Fruit fly (Drosophila melanogaster) whole organism, embryonic: ENCODE data around the gene CG15528.

Experiments used
- Adf1 ChIP-seq: fragments of 200-800 bp; sonication (Bioruptor generic); IDR thresholded peaks from 2 replicates; pipeline ENCODE4 v1.3.6; 2022; ENCODE audit warnings: missing biosample characterization, missing genetic modification characterization
- Awh ChIP-seq: fragments of 200-800 bp; sonication (Bioruptor generic); IDR thresholded peaks from 2 replicates; pipeline ENCODE4, ENCODE4 v1.3.6; 2022; ENCODE audit warnings: missing biosample characterization, missing genetic modification characterization
- CG10431 ChIP-seq: fragments of 200-800 bp; sonication (Bioruptor generic); optimal IDR thresholded peaks from 3 replicates; lab custom pipeline; 2018; ENCODE audit warnings: missing biosample characterization, mild to moderate bottlenecking, missing genetic modification characterization
- CG11085 ChIP-seq: fragments of 200-800 bp; sonication (Bioruptor generic); IDR thresholded peaks from 2 replicates; pipeline ENCODE4 v1.3.6; 2022; ENCODE audit warnings: missing biosample characterization, missing genetic modification characterization
- CG11695 ChIP-seq: fragments of 200-800 bp; sonication (Bioruptor generic); IDR thresholded peaks from 3 replicates; pipeline ENCODE4 v1.3.6; 2022; ENCODE audit warnings: missing biosample characterization, missing genetic modification characterization
- CG13624 ChIP-seq: fragments of 200-800 bp; sonication (Bioruptor generic); optimal IDR thresholded peaks from 2 replicates; lab custom pipeline; 2016; ENCODE audit warnings: missing biosample characterization, missing genetic modification characterization
- CG14965 ChIP-seq: fragments of 200-800 bp; sonication (Bioruptor generic); optimal IDR thresholded peaks from 2 replicates; lab custom pipeline; 2016; ENCODE audit warnings: missing biosample characterization, missing genetic modification characterization, borderline replicate concordance
- CG15073 ChIP-seq: fragments of 200-800 bp; sonication (Bioruptor generic); optimal IDR thresholded peaks from 2 replicates; lab custom pipeline; 2016; ENCODE audit warnings: missing biosample characterization, missing genetic modification characterization
- CG17186 ChIP-seq: fragments of 200-800 bp; sonication (Bioruptor generic); optimal IDR thresholded peaks from 3 replicates; lab custom pipeline; 2017; ENCODE audit warnings: missing biosample characterization, missing genetic modification reagents, missing genetic modification characterization
- CG17829 ChIP-seq: fragments of 200-800 bp; optimal IDR thresholded peaks from 2 replicates; lab custom pipeline; 2019; ENCODE audit warnings: missing biosample characterization, mild to moderate bottlenecking, missing genetic modification characterization, moderate library complexity
- CG17912 ChIP-seq: fragments of 200-800 bp; sonication (Bioruptor generic); optimal IDR thresholded peaks from 2 replicates; lab custom pipeline; 2018; ENCODE audit warnings: missing biosample characterization, mild to moderate bottlenecking, missing genetic modification characterization
- CG18011 ChIP-seq: fragments of 200-800 bp; sonication (Bioruptor generic); optimal IDR thresholded peaks from 2 replicates; lab custom pipeline; 2017; ENCODE audit warnings: missing biosample characterization, missing genetic modification characterization, mild to moderate bottlenecking, moderate library complexity, missing genotype
- CG31365 ChIP-seq: fragments of 200-800 bp; sonication (Bioruptor generic); optimal IDR thresholded peaks from 2 replicates; lab custom pipeline; 2018; ENCODE audit warnings: missing biosample characterization, mild to moderate bottlenecking, missing genetic modification characterization
- CG34376 ChIP-seq: fragments of 200-800 bp; sonication (Bioruptor generic); optimal IDR thresholded peaks from 2 replicates; lab custom pipeline; 2018; ENCODE audit warnings: missing biosample characterization, mild to moderate bottlenecking, missing genetic modification characterization
- CG34422 ChIP-seq: fragments of 200-800 bp; sonication (Bioruptor generic); IDR thresholded peaks from 3 replicates; pipeline ENCODE4 v1.3.6; 2022; ENCODE audit warnings: missing biosample characterization, missing genetic modification characterization
- CG5953 ChIP-seq: fragments of 200-800 bp; sonication (Bioruptor generic); IDR thresholded peaks from 2 replicates; pipeline ENCODE4 v1.3.6; 2022; ENCODE audit warnings: missing biosample characterization, missing genetic modification characterization
- CG6689 ChIP-seq: fragments of 200-800 bp; sonication (Bioruptor generic); IDR thresholded peaks from 2 replicates; pipeline ENCODE4 v1.3.6; 2022; ENCODE audit warnings: missing biosample characterization, missing genetic modification characterization
- CG7357 ChIP-seq: fragments of 200-800 bp; sonication (Bioruptor generic); IDR thresholded peaks from 3 replicates; pipeline ENCODE4 v1.3.6; 2022; ENCODE audit warnings: missing biosample characterization, missing genetic modification characterization
- CG7839 ChIP-seq: fragments of 200-800 bp; sonication (Bioruptor generic); optimal IDR thresholded peaks from 3 replicates; lab custom pipeline; 2018; ENCODE audit warnings: missing biosample characterization, mild to moderate bottlenecking, missing genetic modification characterization, moderate library complexity
- CG7963 ChIP-seq: fragments of 200-800 bp; sonication (Bioruptor generic); IDR thresholded peaks from 3 replicates; pipeline ENCODE4 v1.3.6; 2022; ENCODE audit warnings: missing biosample characterization, missing genetic modification characterization; ENCODE audit not compliant: partially characterized antibody
- CG9437 ChIP-seq: fragments of 200-800 bp; sonication (Bioruptor generic); optimal IDR thresholded peaks from 2 replicates; lab custom pipeline; 2018; ENCODE audit warnings: missing biosample characterization, mild to moderate bottlenecking, missing genetic modification characterization
- CkIIα-i1 ChIP-seq: fragments of 200-800 bp; sonication (Bioruptor generic); IDR thresholded peaks from 2 replicates; pipeline ENCODE4 v1.3.6; 2022; ENCODE audit warnings: missing biosample characterization, missing genetic modification characterization
- Dll ChIP-seq: fragments of 200-800 bp; sonication (Bioruptor generic); IDR thresholded peaks from 4 replicates; pipeline ENCODE4 v1.3.6; 2022; ENCODE audit warnings: missing biosample characterization, missing genetic modification characterization; ENCODE audit not compliant: partially characterized antibody
- Hand ChIP-seq: fragments of 200-800 bp; sonication (Bioruptor generic); optimal IDR thresholded peaks from 2 replicates; lab custom pipeline; 2017; ENCODE audit warnings: mild to moderate bottlenecking, missing biosample characterization, missing genetic modification reagents, missing genetic modification characterization
- Nf-YA ChIP-seq: fragments of 200-800 bp; sonication (Bioruptor generic); IDR thresholded peaks from 2 replicates; pipeline ENCODE4 v1.3.6; 2022; ENCODE audit warnings: missing biosample characterization, missing genetic modification characterization
- Poxn ChIP-seq: fragments of 200-800 bp; sonication (Bioruptor generic); IDR thresholded peaks from 2 replicates; pipeline ENCODE4 v1.3.6; 2022; ENCODE audit warnings: missing biosample characterization, missing genetic modification characterization
- Ravus ChIP-seq: fragments of 200-800 bp; sonication (Bioruptor generic); IDR thresholded peaks from 2 replicates; pipeline ENCODE4 v1.3.6; 2022; ENCODE audit warnings: missing biosample characterization, missing genetic modification characterization
- Side ChIP-seq: fragments of 200-800 bp; sonication (Bioruptor generic); optimal IDR thresholded peaks from 2 replicates; lab custom pipeline; 2016; ENCODE audit warnings: missing biosample characterization, missing genetic modification characterization
- Stat92E ChIP-seq, 3 experiments: fragments of >200 bp in 2 of 3; fragments of 200-800 bp in 1 of 3; sonication (Bioruptor generic) in 1 of 3; optimal IDR thresholded peaks; 2 replicates each; lab custom pipeline; 2017 to 2019; ENCODE audit warnings: missing biosample characterization in 3 of 3, missing genetic modification characterization in 3 of 3, mild to moderate bottlenecking in 1 of 3, moderate library complexity in 1 of 3
- ab ChIP-seq: fragments of 200-800 bp; sonication (Bioruptor generic); optimal IDR thresholded peaks from 2 replicates; lab custom pipeline; 2016; ENCODE audit warnings: missing biosample characterization, missing genetic modification characterization
- aop ChIP-seq: fragments of 200-800 bp; sonication (Bioruptor generic); IDR thresholded peaks from 2 replicates; pipeline ENCODE4 v1.3.6; 2022; ENCODE audit warnings: missing biosample characterization, missing genetic modification characterization
- br ChIP-seq: fragments of >200 bp; optimal IDR thresholded peaks from 2 replicates; lab custom pipeline; 2017
- cato ChIP-seq: fragments of 200-800 bp; sonication (Bioruptor generic); optimal IDR thresholded peaks from 2 replicates; lab custom pipeline; 2016; ENCODE audit warnings: missing biosample characterization, missing genetic modification characterization, borderline replicate concordance
- chinmo ChIP-seq: fragments of 200-800 bp; sonication (Bioruptor generic); IDR thresholded peaks from 4 replicates; pipeline ENCODE4 v1.3.6; 2022; ENCODE audit warnings: missing biosample characterization, missing genetic modification characterization; ENCODE audit not compliant: partially characterized antibody
- dan ChIP-seq: fragments of 200-800 bp; sonication (Bioruptor generic); IDR thresholded peaks from 2 replicates; pipeline ENCODE4 v1.3.6; 2022; ENCODE audit warnings: missing biosample characterization, missing genetic modification characterization
- emc ChIP-seq: fragments of 200-800 bp; sonication (Bioruptor generic); optimal IDR thresholded peaks from 2 replicates; lab custom pipeline; 2016; ENCODE audit warnings: missing biosample characterization, missing genetic modification characterization
- ems ChIP-seq: fragments of 200-800 bp; sonication (Bioruptor generic); optimal IDR thresholded peaks from 3 replicates; lab custom pipeline; 2016; ENCODE audit warnings: missing biosample characterization, missing genetic modification characterization
- gfzf ChIP-seq: fragments of 200-800 bp; sonication (Bioruptor generic); optimal IDR thresholded peaks from 2 replicates; lab custom pipeline; 2016; ENCODE audit warnings: missing biosample characterization, mild to moderate bottlenecking, missing genetic modification characterization, moderate library complexity
- inv ChIP-seq: fragments of 200-800 bp; sonication (Bioruptor generic); IDR thresholded peaks from 2 replicates; pipeline ENCODE4 v1.3.6; 2022; ENCODE audit warnings: missing biosample characterization, missing genetic modification characterization; ENCODE audit not compliant: partially characterized antibody
- jing ChIP-seq: fragments of 200-800 bp; sonication (Bioruptor generic); optimal IDR thresholded peaks from 2 replicates; lab custom pipeline; 2018; ENCODE audit warnings: missing biosample characterization, mild to moderate bottlenecking, missing genetic modification characterization
- kni ChIP-seq: fragments of 200-800 bp; sonication (Bioruptor generic); optimal IDR thresholded peaks from 3 replicates; lab custom pipeline; 2017; ENCODE audit warnings: mild to moderate bottlenecking, missing biosample characterization, missing genetic modification reagents, missing genetic modification characterization
- lab ChIP-seq: fragments of 200-800 bp; sonication (Bioruptor generic); optimal IDR thresholded peaks from 3 replicates; lab custom pipeline; 2017; ENCODE audit warnings: missing biosample characterization, missing genetic modification characterization, mild to moderate bottlenecking, moderate library complexity, missing genetic modification reagents
- luna ChIP-seq: fragments of 200-800 bp; sonication (Bioruptor generic); optimal IDR thresholded peaks from 2 replicates; lab custom pipeline; 2016; ENCODE audit warnings: missing biosample characterization, missing genetic modification characterization
- mld ChIP-seq: fragments of 200-800 bp; sonication (Bioruptor generic); IDR thresholded peaks from 3 replicates; pipeline ENCODE4 v1.3.6; 2022; ENCODE audit warnings: missing biosample characterization, missing genetic modification characterization; ENCODE audit not compliant: partially characterized antibody
- nerfin-1 ChIP-seq: fragments of 200-800 bp; sonication (Bioruptor generic); optimal IDR thresholded peaks from 3 replicates; lab custom pipeline; 2019; ENCODE audit warnings: missing biosample characterization, mild to moderate bottlenecking, missing genetic modification characterization, moderate library complexity
- p53 ChIP-seq: fragments of 200-800 bp; sonication (Bioruptor generic); optimal IDR thresholded peaks from 2 replicates; lab custom pipeline; 2016; ENCODE audit warnings: missing biosample characterization, missing genetic modification characterization
- sens ChIP-seq: fragments of 200-800 bp; sonication (Bioruptor generic); peaks from one replicate; lab custom pipeline; 2016; ENCODE audit warnings: missing biosample characterization, missing genetic modification characterization
- sens-2 ChIP-seq: fragments of 200-800 bp; sonication (Bioruptor generic); IDR thresholded peaks from 2 replicates; pipeline ENCODE4 v1.3.6; 2022; ENCODE audit warnings: missing biosample characterization, missing genetic modification characterization
- stwl ChIP-seq: fragments of 200-800 bp; sonication (Bioruptor generic); optimal IDR thresholded peaks from 3 replicates; lab custom pipeline; 2018; ENCODE audit warnings: missing biosample characterization, mild to moderate bottlenecking, missing genetic modification characterization, moderate library complexity
- z ChIP-seq: fragments of 200-800 bp; sonication (Bioruptor generic); IDR thresholded peaks from 3 replicates; pipeline ENCODE4 v1.3.6; 2022; ENCODE audit warnings: missing biosample characterization, missing genetic modification characterization
- zen ChIP-seq: fragments of 200-800 bp; sonication (Bioruptor generic); optimal IDR thresholded peaks from 3 replicates; lab custom pipeline; 2018; ENCODE audit warnings: missing biosample characterization, mild to moderate bottlenecking, missing genetic modification characterization, moderate library complexity

The CG15528 gene

DNA sequence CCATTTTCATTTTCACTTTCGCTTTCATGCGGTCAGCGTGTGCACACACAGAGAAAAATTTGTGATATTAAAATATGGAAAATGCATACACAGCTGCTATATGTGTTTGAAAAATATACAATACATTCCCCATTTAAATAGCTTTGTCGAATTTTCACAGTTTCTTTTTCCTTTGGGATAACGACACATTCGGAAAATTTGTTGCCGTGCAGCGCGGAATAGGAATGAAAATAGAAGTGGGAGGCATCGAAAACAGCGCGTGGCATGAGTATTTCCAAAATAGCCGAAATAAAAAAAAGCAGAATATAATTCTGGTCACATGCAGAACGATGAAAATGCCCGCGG is 40.8 kb upstream of the CG15528 start (continued):
- TF ChIP-seq cato: peak; percentile 58
- 0 out of 4 replicates have a peak, but pooled peaks have one; percentile 47 for TF ChIP-seq chinmo (GFP tag; lab: Robert Waterston, UW)
- TF ChIP-seq CG10431 (GFP tag; lab: Kevin White, UChicago): peak; percentile 7
- TF ChIP-seq Dll (GFP tag; lab: Robert Waterston, UW): no peak
- peak; percentile 78 for TF ChIP-seq CG11695
- TF ChIP-seq Ravus (GFP tag; lab: Robert Waterston, UW): peak; percentile 64
- peak; percentile 63 for TF ChIP-seq CG14965
- TF ChIP-seq CG5953 (GFP tag; lab: Robert Waterston, UW): peak; percentile 60
- peak; percentile 86 for TF ChIP-seq ems (GFP tag; lab: Kevin White, UChicago)
- peak; percentile 79 for TF ChIP-seq Side
- peak; percentile 72 for TF ChIP-seq CG17829 (tag; lab: Kevin White, UChicago)
- TF ChIP-seq CG34422 (GFP tag; lab: Robert Waterston, UW): peak; percentile 90
- TF ChIP-seq jing: peak; percentile 68
- peak; percentile 57 for TF ChIP-seq emc (GFP tag; lab: Kevin White, UChicago)
- TF ChIP-seq CG7963: no peak
- TF ChIP-seq Stat92E (GFP tag; optimal IDR thresholded peaks at IDR 0.05; lab: Kevin White, UChicago): no peak
- peak; percentile 78 for TF ChIP-seq CG7357
- peak; percentile 89 for TF ChIP-seq CG13624 (GFP tag; lab: Kevin White, UChicago)
- no peak for TF ChIP-seq aop (GFP tag; lab: Robert Waterston, UW)
- TF ChIP-seq CG17912: peak; percentile 10
- peak; percentile 52 for TF ChIP-seq CG18011
- peak; percentile 92 for TF ChIP-seq lab
- peak; percentile 33 for TF ChIP-seq ab (GFP tag; lab: Kevin White, UChicago)
- peak; percentile 89 for TF ChIP-seq CG7839
- TF ChIP-seq CG31365: peak; percentile 51
- peak; percentile 67 for TF ChIP-seq zen (tag; lab: Kevin White, UChicago)
- peak; percentile 88 for TF ChIP-seq Awh (GFP tag; lab: Robert Waterston, UW)
- peak; percentile 70 for TF ChIP-seq Hand
- TF ChIP-seq z (GFP tag; lab: Robert Waterston, UW): no peak; the same call in 2 of the 3 replicates
- no peak for TF ChIP-seq dan
- peak; percentile 9 for TF ChIP-seq CG15073 (GFP tag; lab: Kevin White, UChicago)
- TF ChIP-seq CG34376: peak; percentile 58
- TF ChIP-seq inv: no peak
- TF ChIP-seq sens-2 (GFP tag; lab: Robert Waterston, UW): peak; percentile 78
- peak; percentile 63; the same call in 1 of the 2 replicates for TF ChIP-seq Nf-YA
- TF ChIP-seq CG6689: peak; percentile 84
- no peak for TF ChIP-seq br (lab: Kevin White, UChicago)
- TF ChIP-seq Adf1 (GFP tag; lab: Robert Waterston, UW): peak; percentile 67
- TF ChIP-seq CG17186: peak; percentile 28
- peak; percentile 75 for TF ChIP-seq nerfin-1 (tag; lab: Kevin White, UChicago)
- TF ChIP-seq CkIIα-i1 (GFP tag; lab: Robert Waterston, UW): 0 out of 2 replicates have a peak, but pooled peaks have one; percentile 40
- TF ChIP-seq p53: peak; percentile 26
- TF ChIP-seq luna (GFP tag; lab: Kevin White, UChicago): peak; percentile 72
- TF ChIP-seq kni (GFP tag; lab: Kevin White, UChicago): peak; percentile 36
- TF ChIP-seq CG9437: peak; percentile 61
- no peak for TF ChIP-seq mld
- peak; percentile 83 for TF ChIP-seq CG11085 (GFP tag; lab: Robert Waterston, UW)
- TF ChIP-seq Poxn (GFP tag; lab: Robert Waterston, UW): peak; percentile 78
- TF ChIP-seq stwl: no peak
- TF ChIP-seq gfzf (GFP tag; lab: Kevin White, UChicago): no peak
- peak; percentile 95 for TF ChIP-seq sens (GFP tag; lab: Kevin White, UChicago)
